Worm (Caenorhabditis elegans): Measurements from ENCODE around the gene lips-8.
A peak's percentile ranks its signal among the peaks of the same experiment; 100 is the strongest.

Gene lips-8

DNA sequence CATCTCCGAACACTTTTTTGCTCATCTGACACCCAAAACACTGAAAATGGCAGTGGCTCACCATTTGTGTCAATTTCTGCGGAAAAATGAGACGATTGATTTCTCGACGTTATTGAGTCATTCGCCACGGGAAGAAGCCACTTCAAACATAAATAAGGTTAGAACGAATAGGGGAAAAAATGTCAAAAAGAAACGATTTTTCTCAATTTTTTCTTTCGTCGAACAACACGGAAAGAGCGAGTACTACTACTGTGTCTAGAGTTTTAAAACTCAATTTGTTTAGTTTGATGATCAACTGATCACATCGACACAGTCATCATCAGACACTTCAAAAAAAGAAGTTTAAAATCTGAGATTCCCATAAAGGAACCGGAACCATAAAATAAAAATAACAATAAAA lies 22.6 kb downstream of the lips-8 start:
- TF ChIP-seq hlh-30 (tag; optimal IDR thresholded peaks at IDR 0.05; ENCODE audit: insufficient read depth) (no peak), ceh-48 (tag; optimal IDR thresholded peaks at IDR 0.05) (no peak), hlh-13 (GFP tag; optimal IDR thresholded peaks at IDR 0.05) (no peak), dve-1 (tag; optimal IDR thresholded peaks at IDR 0.05) (no peak), ceh-18 (tag; optimal IDR thresholded peaks at IDR 0.05) (no peak), hlh-15 (tag; optimal IDR thresholded peaks at IDR 0.05) (no peak), unc-42 (tag; optimal IDR thresholded peaks at IDR 0.05) (peak; percentile 15)

DNA sequence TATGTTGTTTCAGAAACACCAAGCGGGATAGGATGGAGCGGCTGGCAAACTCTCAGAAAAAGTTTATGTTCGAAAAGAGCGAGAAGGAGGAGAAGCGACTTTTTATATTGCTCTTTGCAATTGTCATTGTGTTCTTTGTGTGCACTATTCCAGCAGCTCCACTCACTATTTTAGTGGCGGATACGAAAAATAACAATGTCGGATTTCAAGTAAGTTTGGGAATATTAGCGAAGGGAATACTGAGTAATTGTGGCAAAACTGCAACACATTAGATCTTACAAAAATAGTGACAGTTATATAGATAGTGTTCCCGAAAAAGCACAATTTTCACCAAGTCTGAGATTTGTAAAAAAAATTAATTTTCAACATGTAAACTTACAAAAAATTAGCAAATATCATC lies 24.5 kb downstream of the lips-8 start:
- TF ChIP-seq hlh-8 (tag; optimal IDR thresholded peaks at IDR 0.05) (no peak), ama-1 (optimal IDR thresholded peaks at IDR 0.05) (no peak), fkh-10 (GFP tag; optimal IDR thresholded peaks at IDR 0.05) (no peak), tbx-7 (tag; optimal IDR thresholded peaks at IDR 0.05) (no peak), zip-5 (tag; optimal IDR thresholded peaks at IDR 0.05) (no peak), nhr-232 (tag; optimal IDR thresholded peaks at IDR 0.05) (no peak), mec-3 (tag; optimal IDR thresholded peaks at IDR 0.05; ENCODE audit: borderline replicate concordance) (no peak), pax-1 (tag; optimal IDR thresholded peaks at IDR 0.05) (no peak), F13H6.1 (tag; optimal IDR thresholded peaks at IDR 0.05) (no peak)

DNA sequence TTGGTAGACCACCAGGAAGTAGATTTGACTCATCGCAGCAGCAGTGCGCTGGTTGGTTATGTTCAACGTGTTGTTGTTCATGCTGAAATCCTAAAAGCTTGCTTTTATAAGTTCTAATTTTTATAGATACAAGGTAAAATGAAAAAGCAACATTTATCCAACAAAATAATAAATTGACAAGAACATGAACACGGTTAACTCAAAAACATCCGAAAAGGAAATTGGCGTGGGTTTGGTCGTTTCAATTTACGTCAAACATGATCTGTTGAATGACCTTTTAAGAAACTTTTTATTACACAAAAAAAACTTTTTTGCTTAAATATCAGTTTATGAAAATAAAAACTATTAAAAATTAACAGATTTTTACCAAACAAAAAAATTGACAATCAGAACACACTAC lies 30.5 kb downstream of the lips-8 start, which contains the start of gene ntr-2:
Gene ntr-2, minus strand, starts transcription at position 101 of the 400 bp plus-strand sequence.
- TF ChIP-seq ceh-31 (tag; optimal IDR thresholded peaks at IDR 0.05) = no peak
- no peak for TF ChIP-seq madf-2 (tag; optimal IDR thresholded peaks at IDR 0.05)

DNA sequence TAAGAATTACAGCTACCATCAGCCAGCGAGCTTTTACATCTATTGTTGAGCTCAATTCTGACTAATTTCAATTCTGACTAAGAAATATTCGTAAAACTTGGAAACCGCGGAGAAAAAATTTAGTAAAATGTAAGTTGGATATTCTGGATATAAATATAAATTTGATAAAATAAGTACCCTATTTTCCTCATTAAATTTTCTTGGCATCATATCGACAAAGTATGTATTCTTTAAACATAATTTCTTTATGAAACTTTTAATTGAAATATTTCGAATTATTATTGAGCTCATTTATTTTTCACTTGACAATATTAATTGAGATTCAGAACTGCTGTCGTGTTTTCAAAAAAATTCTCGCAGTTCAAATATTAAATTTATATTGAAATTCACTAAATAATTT lies 31.2 kb downstream of the lips-8 start:
- TF ChIP-seq ceh-2 (tag; optimal IDR thresholded peaks at IDR 0.05) (no peak), eyg-1 (tag; optimal IDR thresholded peaks at IDR 0.05) (no peak), pros-1 (tag; optimal IDR thresholded peaks at IDR 0.05) (no peak), nhr-232 (tag; optimal IDR thresholded peaks at IDR 0.05) (no peak), tbx-7 (tag; optimal IDR thresholded peaks at IDR 0.05) (no peak), ref-2 (tag; optimal IDR thresholded peaks at IDR 0.05) (no peak), gmeb-2 (tag; optimal IDR thresholded peaks at IDR 0.05) (no peak), fkh-6 (tag; optimal IDR thresholded peaks at IDR 0.05) (no peak), ceh-34 (tag; optimal IDR thresholded peaks at IDR 0.05) (no peak), pqm-1 (tag; optimal IDR thresholded peaks at IDR 0.05) (no peak), elt-4 (tag; optimal IDR thresholded peaks at IDR 0.05) (no peak), pax-1 (tag; optimal IDR thresholded peaks at IDR 0.05) (no peak)

DNA sequence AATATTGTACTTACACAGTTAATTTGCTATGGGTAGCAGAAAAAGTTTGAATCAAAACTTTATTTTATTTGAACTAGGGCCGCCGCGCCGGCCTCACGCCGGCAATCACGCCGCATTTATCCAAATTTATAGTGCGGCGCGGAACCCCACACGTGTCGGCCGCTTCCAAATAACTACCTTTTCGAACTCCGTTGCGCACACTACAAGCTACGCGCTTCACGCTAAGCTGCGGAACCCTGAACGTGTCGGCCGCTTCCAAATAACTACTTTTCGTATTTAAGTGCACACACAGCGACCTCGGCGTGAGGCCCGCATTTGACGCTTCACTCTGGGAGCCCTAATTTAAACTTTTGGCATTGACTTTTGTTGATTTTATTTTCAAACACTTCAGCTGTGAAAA lies 33.1 kb downstream of the lips-8 start:
- TF ChIP-seq sdc-2 (tag; optimal IDR thresholded peaks at IDR 0.05) = no peak
- no peak for TF ChIP-seq eyg-1 (tag; optimal IDR thresholded peaks at IDR 0.05)
- TF ChIP-seq gmeb-2 (tag; optimal IDR thresholded peaks at IDR 0.05) = no peak
- TF ChIP-seq K09A11.1 (tag; optimal IDR thresholded peaks at IDR 0.05; ENCODE audit: insufficient read depth) = no peak
- TF ChIP-seq rnt-1 (tag; optimal IDR thresholded peaks at IDR 0.05) = no peak
- no peak for TF ChIP-seq zip-5 (tag; optimal IDR thresholded peaks at IDR 0.05)
- no peak for TF ChIP-seq sox-2 (GFP tag; IDR thresholded peaks at IDR 0.05)
- TF ChIP-seq lin-11 (tag; optimal IDR thresholded peaks at IDR 0.05) = no peak
- no peak for TF ChIP-seq pag-3 (tag; optimal IDR thresholded peaks at IDR 0.05; ENCODE audit: borderline replicate concordance)
- no peak for TF ChIP-seq dve-1 (tag; optimal IDR thresholded peaks at IDR 0.05)
- TF ChIP-seq pax-1 (tag; optimal IDR thresholded peaks at IDR 0.05) = no peak
- no peak for TF ChIP-seq hlh-6 (tag; optimal IDR thresholded peaks at IDR 0.05)
- TF ChIP-seq npax-4 (tag; optimal IDR thresholded peaks at IDR 0.05) = no peak
- TF ChIP-seq ama-1 (optimal IDR thresholded peaks at IDR 0.05) = no peak
- no peak for TF ChIP-seq tbx-7 (tag; optimal IDR thresholded peaks at IDR 0.05)
